Worm (Caenorhabditis elegans): ENCODE data around the gene C47E8.11.

DNA sequence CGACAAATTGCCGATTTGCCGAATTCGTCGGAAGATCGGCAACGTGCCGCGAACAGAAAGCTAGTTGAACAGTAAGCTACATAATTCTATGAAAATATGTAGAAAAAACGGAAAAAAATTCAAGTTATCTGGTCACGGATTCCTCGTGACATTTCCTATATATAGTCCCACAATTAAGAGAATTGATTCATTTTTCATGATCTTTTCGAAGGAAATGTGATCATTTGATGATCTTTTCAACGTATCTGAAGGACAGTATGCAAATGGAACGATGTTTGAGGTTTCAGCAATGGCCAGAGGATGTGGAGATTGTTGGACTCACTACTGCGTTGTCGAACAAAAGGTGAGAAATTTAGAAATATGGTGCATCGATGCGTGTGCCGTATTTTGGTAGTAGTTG lies 19.5 kb downstream of the C47E8.11 start, which contains the start of gene R08A2.9:
- TF ChIP-seq hlh-15 (tag; optimal IDR thresholded peaks at IDR 0.05) (no peak), gmeb-2 (tag; optimal IDR thresholded peaks at IDR 0.05) (no peak), tbx-2 (tag; optimal IDR thresholded peaks at IDR 0.05) (no peak), unc-55 (GFP tag; optimal IDR thresholded peaks at IDR 0.05) (no peak), rnt-1 (tag; optimal IDR thresholded peaks at IDR 0.05) (no peak), pha-4 (tag; optimal IDR thresholded peaks at IDR 0.05) (no peak), madf-2 (tag; optimal IDR thresholded peaks at IDR 0.05) (no peak), fkh-10 (GFP tag; optimal IDR thresholded peaks at IDR 0.05) (no peak), ceh-9 (tag; optimal IDR thresholded peaks at IDR 0.05) (no peak), hlh-6 (tag; optimal IDR thresholded peaks at IDR 0.05) (no peak)

Measured in whole organism, late embryonic.